Worm (Caenorhabditis elegans) whole organism, L4 larva: ENCODE results near the gene letm-1.

Source experiments
- aly-2 ChIP-seq: sonication (generic microtip); optimal IDR thresholded peaks from 2 replicates; lab custom pipeline; 2018; ENCODE audit warnings: missing biosample characterization, missing genetic modification characterization
- daf-12 ChIP-seq: fragments of 150-350 bp; optimal IDR thresholded peaks from 2 replicates; lab custom pipeline; 2014; ENCODE audit warnings: missing biosample characterization, missing genetic modification reagents, missing genetic modification characterization
- daf-8 ChIP-seq: fragments of 200-800 bp; sonication (Bioruptor generic); IDR thresholded peaks from 2 replicates; pipeline ENCODE4 v1.3.6; 2022; ENCODE audit warnings: missing genetic modification characterization, missing compliant biosample characterization
- egl-43 ChIP-seq: fragments of 200-800 bp; sonication (Bioruptor generic); IDR thresholded peaks from 2 replicates; pipeline ENCODE4 v1.3.6; 2022; ENCODE audit warnings: missing genetic modification reagents, missing genetic modification characterization, missing compliant biosample characterization
- lin-13 ChIP-seq: fragments of 150-350 bp; optimal IDR thresholded peaks from 2 replicates; lab custom pipeline; 2014; ENCODE audit warnings: missing biosample characterization, missing genetic modification reagents, missing genetic modification characterization
- lin-29 ChIP-seq: fragments of 200-800 bp; sonication (Bioruptor generic); IDR thresholded peaks from 2 replicates; pipeline ENCODE4 v1.3.6; 2022; ENCODE audit warnings: missing genetic modification reagents, missing genetic modification characterization, missing compliant biosample characterization
- lin-38 ChIP-seq: fragments of 200-800 bp; sonication (Bioruptor generic); IDR thresholded peaks from 2 replicates; pipeline ENCODE4 v1.3.6; 2022; ENCODE audit warnings: missing genetic modification reagents, missing genetic modification characterization, missing compliant biosample characterization
- nhr-237 ChIP-seq: sonication (generic microtip); optimal IDR thresholded peaks from 2 replicates; lab custom pipeline; 2017; ENCODE audit warnings: missing biosample characterization, missing genetic modification characterization
- nhr-77 ChIP-seq: fragments of 150-350 bp; optimal IDR thresholded peaks from 2 replicates; lab custom pipeline; 2014; ENCODE audit warnings: missing biosample characterization, missing genetic modification characterization
- pha-4 ChIP-seq, 2 experiments: fragments of 150-350 bp in 1 of 2; fragments of 200-800 bp in 1 of 2; sonication (Bioruptor generic) in 1 of 2; IDR thresholded peaks in 1 of 2; optimal IDR thresholded peaks in 1 of 2; 2 replicates each; pipeline versions ENCODE4 v1.3.6 to Lab custom; 2014 to 2022; ENCODE audit warnings: missing genetic modification characterization in 2 of 2, missing genetic modification reagents in 2 of 2, missing biosample characterization in 1 of 2, missing compliant biosample characterization in 1 of 2
- tra-1 ChIP-seq: fragments of 200-800 bp; sonication (Bioruptor generic); IDR thresholded peaks from 2 replicates; pipeline ENCODE4 v1.3.6; 2022; ENCODE audit warnings: missing genetic modification reagents, missing genetic modification characterization, missing compliant biosample characterization
- unc-39 ChIP-seq: sonication (generic microtip); optimal IDR thresholded peaks from 2 replicates; lab custom pipeline; 2017; ENCODE audit warnings: missing biosample characterization, missing genetic modification characterization
- ztf-7 ChIP-seq: fragments of 150-350 bp; optimal IDR thresholded peaks from 2 replicates; lab custom pipeline; 2014; ENCODE audit warnings: missing biosample characterization, missing genetic modification characterization

DNA sequence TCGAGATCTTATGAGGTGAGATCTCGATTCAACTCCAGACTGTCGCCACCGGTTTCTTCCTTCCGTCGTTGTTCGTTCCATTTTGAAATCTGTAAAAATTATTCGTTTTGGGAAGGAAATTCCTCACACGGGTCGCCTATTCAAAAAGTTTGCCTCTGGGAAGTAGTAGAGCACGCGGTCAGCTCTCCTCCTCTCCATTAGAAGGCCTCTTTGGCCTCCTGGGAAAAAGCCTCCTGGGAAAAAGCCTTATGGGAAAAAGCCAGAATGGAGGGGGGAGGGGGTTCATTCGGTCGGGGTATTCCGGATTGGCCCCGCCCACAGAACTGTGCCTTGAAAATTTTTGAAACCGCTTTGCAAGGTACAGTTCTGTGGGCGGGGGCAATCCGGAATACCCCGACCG lies 13.4 kb upstream of the letm-1 start:
- TF ChIP-seq egl-43 (no peak), lin-38 (GFP tag; lab: Robert Waterston, UW) (no peak), daf-12 (tag; lab: Kevin White, UChicago) (no peak), aly-2 (tag; lab: Kevin White, UChicago) (no peak), lin-29 (no peak), tra-1 (no peak), unc-39 (no peak), daf-8 (GFP tag; lab: Robert Waterston, UW) (no peak), pha-4 (GFP tag; IDR thresholded peaks at IDR 0.05; lab: Robert Waterston, UW) (no peak), pha-4 (tag; optimal IDR thresholded peaks at IDR 0.05; lab: Kevin White, UChicago) (no peak), lin-13 (no peak), nhr-77 (tag; lab: Kevin White, UChicago) (no peak), ztf-7 (tag; lab: Kevin White, UChicago) (no peak), nhr-237 (tag; lab: Kevin White, UChicago) (no peak)
